Fruit fly (Drosophila melanogaster) whole organism, embryonic: ENCODE results near the gene mdu.

ENCODE experiments used
- ATbp ChIP-seq: fragments of 200-800 bp; sonication (Bioruptor generic); optimal IDR thresholded peaks from 2 replicates; lab custom pipeline; 2017; ENCODE audit warnings: missing biosample characterization, mild to moderate bottlenecking, missing genetic modification characterization, missing genetic modification reagents
- Ada2b ChIP-seq: fragments of 200-800 bp; sonication (Bioruptor generic); IDR thresholded peaks from 2 replicates; pipeline ENCODE4 v1.3.6; 2022; ENCODE audit warnings: missing biosample characterization, missing genetic modification characterization
- BEAF-32 ChIP-seq: fragments of 200-800 bp; sonication (Bioruptor generic); optimal IDR thresholded peaks from 3 replicates; lab custom pipeline; 2017; ENCODE audit warnings: missing biosample characterization, missing genetic modification characterization, mild to moderate bottlenecking, moderate library complexity, missing genetic modification reagents
- Blimp-1 ChIP-seq: fragments of 200-800 bp; sonication (Bioruptor generic); optimal IDR thresholded peaks from 3 replicates; lab custom pipeline; 2018; ENCODE audit warnings: missing biosample characterization, missing genetic modification characterization, mild to moderate bottlenecking, moderate library complexity, missing genetic modification reagents
- C15 ChIP-seq: fragments of 200-800 bp; sonication (Bioruptor generic); IDR thresholded peaks from 3 replicates; pipeline ENCODE4 v1.3.6; 2022; ENCODE audit warnings: missing biosample characterization, missing genetic modification characterization
- CG13624 ChIP-seq: fragments of 200-800 bp; sonication (Bioruptor generic); optimal IDR thresholded peaks from 2 replicates; lab custom pipeline; 2016; ENCODE audit warnings: missing biosample characterization, missing genetic modification characterization
- CG14710 ChIP-seq: fragments of 200-800 bp; sonication (Bioruptor generic); optimal IDR thresholded peaks from 3 replicates; lab custom pipeline; 2019; ENCODE audit warnings: missing biosample characterization, mild to moderate bottlenecking, missing genetic modification characterization, moderate library complexity
- CG15601 ChIP-seq: fragments of 200-800 bp; sonication (Bioruptor generic); optimal IDR thresholded peaks from 3 replicates; lab custom pipeline; 2019; ENCODE audit warnings: missing biosample characterization, mild to moderate bottlenecking, missing genetic modification characterization, moderate library complexity
- CG1603 ChIP-seq: fragments of 200-800 bp; sonication (Bioruptor generic); optimal IDR thresholded peaks from 2 replicates; lab custom pipeline; 2019; ENCODE audit warnings: missing biosample characterization, mild to moderate bottlenecking, missing genetic modification characterization, moderate library complexity
- CG16779 ChIP-seq: fragments of 200-800 bp; sonication (Bioruptor generic); IDR thresholded peaks from 2 replicates; pipeline ENCODE4 v1.3.6; 2022; ENCODE audit warnings: missing biosample characterization, missing genetic modification characterization
- CG31441 ChIP-seq: fragments of 200-800 bp; sonication (Bioruptor generic); IDR thresholded peaks from 2 replicates; pipeline ENCODE4 v1.3.6; 2022; ENCODE audit warnings: missing biosample characterization, missing genetic modification characterization
- CG34224 ChIP-seq: fragments of 200-800 bp; sonication (Bioruptor generic); IDR thresholded peaks from 3 replicates; pipeline ENCODE4 v1.3.6; 2022; ENCODE audit warnings: missing biosample characterization, missing genetic modification characterization; ENCODE audit not compliant: partially characterized antibody
- CG3838 ChIP-seq: fragments of 200-800 bp; sonication (Bioruptor generic); optimal IDR thresholded peaks from 3 replicates; lab custom pipeline; 2016; ENCODE audit warnings: missing biosample characterization, missing genetic modification characterization
- CG4282 ChIP-seq: fragments of 200-800 bp; sonication (Bioruptor generic); optimal IDR thresholded peaks from 2 replicates; lab custom pipeline; 2016; ENCODE audit warnings: missing biosample characterization, missing genetic modification characterization
- CG7357 ChIP-seq: fragments of 200-800 bp; sonication (Bioruptor generic); IDR thresholded peaks from 3 replicates; pipeline ENCODE4 v1.3.6; 2022; ENCODE audit warnings: missing biosample characterization, missing genetic modification characterization
- CG7556 ChIP-seq: fragments of 200-800 bp; sonication (Bioruptor generic); optimal IDR thresholded peaks from 2 replicates; lab custom pipeline; 2017; ENCODE audit warnings: missing biosample characterization, mild to moderate bottlenecking, missing genetic modification characterization
- CG7963 ChIP-seq: fragments of 200-800 bp; sonication (Bioruptor generic); IDR thresholded peaks from 3 replicates; pipeline ENCODE4 v1.3.6; 2022; ENCODE audit warnings: missing biosample characterization, missing genetic modification characterization; ENCODE audit not compliant: partially characterized antibody
- CTCF ChIP-seq: fragments of 200-800 bp; sonication (Bioruptor generic); optimal IDR thresholded peaks from 2 replicates; lab custom pipeline; 2017; ENCODE audit warnings: missing biosample characterization, mild to moderate bottlenecking, missing genetic modification characterization, moderate library complexity
- Dek ChIP-seq: fragments of 200-800 bp; sonication (Bioruptor generic); optimal IDR thresholded peaks from 3 replicates; lab custom pipeline; 2019; ENCODE audit warnings: missing biosample characterization, mild to moderate bottlenecking, missing genetic modification characterization, moderate library complexity
- Doc3 ChIP-seq: fragments of 200-800 bp; sonication (Bioruptor generic); IDR thresholded peaks from 3 replicates; pipeline ENCODE4 v1.3.6; 2022; ENCODE audit warnings: missing biosample characterization, missing genetic modification characterization; ENCODE audit not compliant: partially characterized antibody
- Fer3 ChIP-seq: fragments of 200-800 bp; sonication (Bioruptor generic); optimal IDR thresholded peaks from 2 replicates; lab custom pipeline; 2018; ENCODE audit warnings: missing biosample characterization, mild to moderate bottlenecking, missing genetic modification characterization, moderate library complexity
- Hmx ChIP-seq: fragments of 200-800 bp; sonication (Bioruptor generic); optimal IDR thresholded peaks from 2 replicates; lab custom pipeline; 2016; ENCODE audit warnings: missing biosample characterization, missing genetic modification characterization
- Mrtf ChIP-seq: fragments of 200-800 bp; sonication (Bioruptor generic); IDR thresholded peaks from 3 replicates; pipeline ENCODE4 v1.3.6; 2022; ENCODE audit warnings: missing biosample characterization, missing genetic modification characterization
- NC2α ChIP-seq: fragments of 200-800 bp; sonication (Bioruptor generic); optimal IDR thresholded peaks from 2 replicates; lab custom pipeline; 2016; ENCODE audit warnings: missing biosample characterization, missing genetic modification characterization
- Nf-YC ChIP-seq: fragments of 200-800 bp; optimal IDR thresholded peaks from 3 replicates; lab custom pipeline; 2019; ENCODE audit warnings: missing biosample characterization, mild to moderate bottlenecking, missing genetic modification characterization, moderate library complexity
- Rx ChIP-seq: fragments of 200-800 bp; sonication (Bioruptor generic); IDR thresholded peaks from 2 replicates; pipeline ENCODE4 v1.3.6; 2022; ENCODE audit warnings: missing biosample characterization, missing genetic modification characterization
- Scr ChIP-seq: fragments of 200-800 bp; sonication (Bioruptor generic); IDR thresholded peaks from 2 replicates; pipeline ENCODE4 v1.3.6; 2022; ENCODE audit warnings: missing biosample characterization, missing genetic modification characterization; ENCODE audit not compliant: partially characterized antibody
- Trl ChIP-seq, 3 experiments: fragments of >200 bp in 2 of 3; fragments of 200-800 bp in 1 of 3; sonication (Bioruptor generic) in 1 of 3; optimal IDR thresholded peaks; 2 replicates in 1 of 3; 3 replicates in 2 of 3; lab custom pipeline; 2016 to 2017; ENCODE audit warnings: missing biosample characterization in 1 of 3, missing genetic modification characterization in 1 of 3
- ac ChIP-seq: fragments of 200-800 bp; sonication (Bioruptor generic); optimal IDR thresholded peaks from 3 replicates; lab custom pipeline; 2017; ENCODE audit warnings: missing biosample characterization, mild to moderate bottlenecking, missing genetic modification characterization
- bbx ChIP-seq: fragments of 200-800 bp; sonication (Bioruptor generic); IDR thresholded peaks from 2 replicates; pipeline ENCODE4 v1.3.6; 2022; ENCODE audit warnings: missing biosample characterization, missing genetic modification characterization; ENCODE audit not compliant: partially characterized antibody
- cad ChIP-seq: fragments of >200 bp; optimal IDR thresholded peaks from 2 replicates; lab custom pipeline; 2017; ENCODE audit warnings: missing biosample characterization, missing genetic modification characterization
- croc ChIP-seq: fragments of 200-800 bp; sonication (Bioruptor generic); conservative IDR thresholded peaks from 3 replicates; pipeline ENCODE4 v1.3.6; 2022; ENCODE audit warnings: missing biosample characterization, missing genetic modification characterization
- disco-r ChIP-seq: fragments of 200-800 bp; sonication (Bioruptor generic); optimal IDR thresholded peaks from 2 replicates; lab custom pipeline; 2016; ENCODE audit warnings: missing biosample characterization, missing genetic modification characterization
- dysf ChIP-seq: fragments of 200-800 bp; sonication (Bioruptor generic); IDR thresholded peaks from 3 replicates; pipeline ENCODE4 v1.3.6; 2022; ENCODE audit warnings: missing biosample characterization, missing genetic modification characterization
- eyg ChIP-seq: fragments of 200-800 bp; sonication (Bioruptor generic); optimal IDR thresholded peaks from 3 replicates; lab custom pipeline; 2016; ENCODE audit warnings: missing biosample characterization, missing genetic modification characterization
- fu2 ChIP-seq: fragments of 200-800 bp; sonication (Bioruptor generic); optimal IDR thresholded peaks from 2 replicates; lab custom pipeline; 2016; ENCODE audit warnings: missing biosample characterization, missing genetic modification characterization
- gem ChIP-seq: fragments of 200-800 bp; sonication (Bioruptor generic); optimal IDR thresholded peaks from 2 replicates; lab custom pipeline; 2019; ENCODE audit warnings: missing biosample characterization, mild to moderate bottlenecking, missing genetic modification characterization, moderate library complexity
- hkb ChIP-seq, 2 experiments: fragments of 200-800 bp in 1 of 2; fragments of >200 bp in 1 of 2; sonication (Bioruptor generic) in 1 of 2; IDR thresholded peaks in 1 of 2; optimal IDR thresholded peaks in 1 of 2; 2 replicates each; pipeline versions ENCODE4 v1.3.6 to Lab custom; 2017 to 2022; ENCODE audit warnings: missing biosample characterization in 1 of 2, missing genetic modification characterization in 1 of 2
- inv ChIP-seq: fragments of 200-800 bp; sonication (Bioruptor generic); IDR thresholded peaks from 2 replicates; pipeline ENCODE4 v1.3.6; 2022; ENCODE audit warnings: missing biosample characterization, missing genetic modification characterization; ENCODE audit not compliant: partially characterized antibody
- jing ChIP-seq: fragments of 200-800 bp; sonication (Bioruptor generic); optimal IDR thresholded peaks from 2 replicates; lab custom pipeline; 2018; ENCODE audit warnings: missing biosample characterization, mild to moderate bottlenecking, missing genetic modification characterization
- lov ChIP-seq, 2 experiments: fragments of 200-800 bp in 1 of 2; fragments of >200 bp in 1 of 2; sonication (Bioruptor generic) in 1 of 2; IDR thresholded peaks in 1 of 2; optimal IDR thresholded peaks in 1 of 2; 2 replicates in 1 of 2; 3 replicates in 1 of 2; pipeline versions ENCODE4 v1.3.6 to Lab custom; 2017 to 2022; ENCODE audit warnings: missing biosample characterization in 1 of 2, missing genetic modification characterization in 1 of 2
- nerfin-2 ChIP-seq: fragments of 200-800 bp; sonication (Bioruptor generic); IDR thresholded peaks from 2 replicates; pipeline ENCODE4 v1.3.6; 2022; ENCODE audit warnings: missing biosample characterization, missing genetic modification characterization; ENCODE audit not compliant: partially characterized antibody
- onecut ChIP-seq: fragments of 200-800 bp; sonication (Bioruptor generic); IDR thresholded peaks from 2 replicates; pipeline ENCODE4 v1.3.6; 2022; ENCODE audit warnings: missing biosample characterization, missing genetic modification characterization
- otp ChIP-seq: fragments of 200-800 bp; sonication (Bioruptor generic); IDR thresholded peaks from 3 replicates; pipeline ENCODE4, ENCODE4 v1.3.6; 2022; ENCODE audit warnings: missing biosample characterization, missing genetic modification characterization
- run ChIP-seq: fragments of 200-800 bp; sonication (Bioruptor generic); optimal IDR thresholded peaks from 3 replicates; lab custom pipeline; 2018; ENCODE audit warnings: missing biosample characterization, mild to moderate bottlenecking, missing genetic modification characterization
- seq ChIP-seq: fragments of 200-800 bp; sonication (Bioruptor generic); IDR thresholded peaks from 2 replicates; pipeline ENCODE4 v1.3.6; 2022; ENCODE audit warnings: missing biosample characterization, missing genetic modification characterization
- sisA ChIP-seq: fragments of 200-800 bp; sonication (Bioruptor generic); IDR thresholded peaks from 2 replicates; pipeline ENCODE4 v1.3.6; 2022; ENCODE audit warnings: missing biosample characterization, missing genetic modification characterization
- sqz ChIP-seq: fragments of 200-800 bp; sonication (Bioruptor generic); optimal IDR thresholded peaks from 3 replicates; lab custom pipeline; 2018; ENCODE audit warnings: missing biosample characterization, mild to moderate bottlenecking, missing genetic modification characterization
- sug ChIP-seq: fragments of 200-800 bp; optimal IDR thresholded peaks from 2 replicates; lab custom pipeline; 2019; ENCODE audit warnings: missing biosample characterization, mild to moderate bottlenecking, missing genetic modification characterization, moderate library complexity
- wor ChIP-seq: fragments of 200-800 bp; sonication (Bioruptor generic); IDR thresholded peaks from 2 replicates; pipeline ENCODE4 v1.3.6; 2022; ENCODE audit warnings: missing biosample characterization, missing genetic modification characterization

Gene mdu

DNA sequence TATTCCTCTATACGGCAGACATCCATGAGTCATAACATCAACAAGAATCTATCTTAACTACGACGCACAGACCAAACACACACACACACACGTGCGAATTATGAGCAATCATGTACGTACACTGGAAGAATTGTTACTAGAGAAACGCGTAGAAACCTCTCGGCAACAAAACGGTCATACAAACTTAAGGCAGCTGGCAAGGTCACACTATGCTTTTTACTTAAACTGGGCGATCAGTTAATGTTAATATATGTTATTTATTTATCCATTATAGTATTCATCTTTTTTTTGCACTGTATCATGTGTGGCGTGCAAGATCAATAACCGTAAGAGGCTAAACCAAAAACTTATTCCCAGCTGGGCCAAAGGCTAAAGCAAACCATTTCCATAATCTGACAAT, 42.2 kb downstream of the mdu start (continued):
- no peak for TF ChIP-seq ATbp (GFP tag; lab: Kevin White, UChicago)
- no peak for TF ChIP-seq CG7357
- no peak for TF ChIP-seq fu2
- TF ChIP-seq Blimp-1 (GFP tag; lab: Kevin White, UChicago): peak; percentile 22
- no peak for TF ChIP-seq seq
- TF ChIP-seq CG34224 (GFP tag; lab: Robert Waterston, UW): no peak
- TF ChIP-seq Trl (optimal IDR thresholded peaks at IDR 0.05; lab: Kevin White, UChicago): no peak
- no peak for TF ChIP-seq Trl (GFP tag; optimal IDR thresholded peaks at IDR 0.05; lab: Kevin White, UChicago)
- TF ChIP-seq Dek (tag; lab: Kevin White, UChicago): no peak
- no peak for TF ChIP-seq lov (optimal IDR thresholded peaks at IDR 0.05; lab: Kevin White, UChicago)
- no peak for TF ChIP-seq lov (GFP tag; IDR thresholded peaks at IDR 0.05; lab: Robert Waterston, UW)
- TF ChIP-seq onecut (GFP tag; lab: Robert Waterston, UW): peak; percentile 22; the same call in 1 of the 2 replicates
- TF ChIP-seq C15: no peak
- no peak for TF ChIP-seq CG15601 (tag; lab: Kevin White, UChicago)
- TF ChIP-seq BEAF-32 (GFP tag; lab: Kevin White, UChicago): no peak
- TF ChIP-seq CG31441 (GFP tag; lab: Robert Waterston, UW): 0 out of 2 replicates have a peak, but pooled peaks have one; percentile 29
- no peak for TF ChIP-seq wor (GFP tag; lab: Robert Waterston, UW)
- TF ChIP-seq dysf (GFP tag; lab: Robert Waterston, UW): no peak
- no peak for TF ChIP-seq Mrtf
- TF ChIP-seq Rx: no peak
- no peak for TF ChIP-seq cad (GFP tag; lab: Kevin White, UChicago)
- no peak for TF ChIP-seq run
- peak; percentile 17 for TF ChIP-seq CG7556 (GFP tag; lab: Kevin White, UChicago)
- TF ChIP-seq CG14710 (tag; lab: Kevin White, UChicago): no peak
- no peak for TF ChIP-seq CG16779 (GFP tag; lab: Robert Waterston, UW)
- TF ChIP-seq ac (GFP tag; lab: Kevin White, UChicago): no peak
- no peak for TF ChIP-seq croc (GFP tag; lab: Robert Waterston, UW)
- TF ChIP-seq Fer3: peak; percentile 20
- no peak for TF ChIP-seq CTCF (GFP tag; lab: Kevin White, UChicago)
- TF ChIP-seq inv (GFP tag; lab: Robert Waterston, UW): no peak
- TF ChIP-seq gem: peak; percentile 56
- TF ChIP-seq Ada2b (GFP tag; lab: Robert Waterston, UW): no peak
- TF ChIP-seq CG7963 (GFP tag; lab: Robert Waterston, UW): no peak
- TF ChIP-seq disco-r: no peak
- no peak for TF ChIP-seq CG13624 (GFP tag; lab: Kevin White, UChicago)
- TF ChIP-seq CG1603: peak; percentile 49
- no peak for TF ChIP-seq CG3838 (GFP tag; lab: Kevin White, UChicago)
- TF ChIP-seq hkb (optimal IDR thresholded peaks at IDR 0.05; lab: Kevin White, UChicago): no peak
- no peak for TF ChIP-seq hkb (GFP tag; IDR thresholded peaks at IDR 0.05; lab: Robert Waterston, UW)
- no peak for TF ChIP-seq sug
- TF ChIP-seq jing (GFP tag; lab: Kevin White, UChicago): no peak
- TF ChIP-seq CG4282: no peak
- no peak for TF ChIP-seq sqz
- TF ChIP-seq Hmx (GFP tag; lab: Kevin White, UChicago): no peak
- TF ChIP-seq nerfin-2 (GFP tag; lab: Robert Waterston, UW): no peak
- no peak for TF ChIP-seq bbx
- no peak for TF ChIP-seq eyg (GFP tag; lab: Kevin White, UChicago)
- TF ChIP-seq Scr (GFP tag; lab: Robert Waterston, UW): no peak
- TF ChIP-seq Nf-YC (tag; lab: Kevin White, UChicago): no peak
- TF ChIP-seq sisA (GFP tag; lab: Robert Waterston, UW): peak; percentile 17; the same call in 1 of the 2 replicates
- no peak for TF ChIP-seq NC2α (GFP tag; lab: Kevin White, UChicago)
- no peak for TF ChIP-seq otp (GFP tag; lab: Robert Waterston, UW)
- TF ChIP-seq Doc3 (GFP tag; lab: Robert Waterston, UW): no peak
